Fruit fly (Drosophila melanogaster) whole organism, embryonic: Measurements from ENCODE around the gene mav.

Experiments
- Adf1 ChIP-seq: fragments of 200-800 bp; sonication (Bioruptor generic); IDR thresholded peaks from 2 replicates; pipeline ENCODE4 v1.3.6; 2022; ENCODE audit warnings: missing biosample characterization, missing genetic modification characterization
- B-H1 ChIP-seq: fragments of 200-800 bp; sonication (Bioruptor generic); IDR thresholded peaks from 3 replicates; pipeline ENCODE4 v1.3.6; 2022; ENCODE audit warnings: missing biosample characterization, missing genetic modification characterization
- CG10366 ChIP-seq: fragments of 200-800 bp; sonication (Bioruptor generic); IDR thresholded peaks from 2 replicates; pipeline ENCODE4 v1.3.6; 2022; ENCODE audit warnings: missing biosample characterization, missing genetic modification characterization
- CG10431 ChIP-seq: fragments of 200-800 bp; sonication (Bioruptor generic); optimal IDR thresholded peaks from 3 replicates; lab custom pipeline; 2018; ENCODE audit warnings: missing biosample characterization, mild to moderate bottlenecking, missing genetic modification characterization
- CG10959 ChIP-seq: fragments of 200-800 bp; sonication (Bioruptor generic); IDR thresholded peaks from 2 replicates; pipeline ENCODE4 v1.3.6; 2022; ENCODE audit warnings: missing biosample characterization, missing genetic modification characterization
- CG11504 ChIP-seq: fragments of 200-800 bp; sonication (Bioruptor generic); optimal IDR thresholded peaks from 3 replicates; lab custom pipeline; 2019; ENCODE audit warnings: missing biosample characterization, mild to moderate bottlenecking, missing genetic modification characterization, moderate library complexity
- CG1233 ChIP-seq: fragments of 200-800 bp; sonication (Bioruptor generic); optimal IDR thresholded peaks from 4 replicates; lab custom pipeline; 2018; ENCODE audit warnings: missing biosample characterization, mild to moderate bottlenecking, missing genetic modification characterization
- CG12769 ChIP-seq: fragments of 200-800 bp; sonication (Bioruptor generic); optimal IDR thresholded peaks from 2 replicates; lab custom pipeline; 2019; ENCODE audit warnings: missing biosample characterization, mild to moderate bottlenecking, missing genetic modification characterization, moderate library complexity
- CG13624 ChIP-seq: fragments of 200-800 bp; sonication (Bioruptor generic); optimal IDR thresholded peaks from 2 replicates; lab custom pipeline; 2016; ENCODE audit warnings: missing biosample characterization, missing genetic modification characterization
- CG17186 ChIP-seq: fragments of 200-800 bp; sonication (Bioruptor generic); optimal IDR thresholded peaks from 3 replicates; lab custom pipeline; 2017; ENCODE audit warnings: missing biosample characterization, missing genetic modification reagents, missing genetic modification characterization
- CG17912 ChIP-seq: fragments of 200-800 bp; sonication (Bioruptor generic); optimal IDR thresholded peaks from 2 replicates; lab custom pipeline; 2018; ENCODE audit warnings: missing biosample characterization, mild to moderate bottlenecking, missing genetic modification characterization
- CG31365 ChIP-seq: fragments of 200-800 bp; sonication (Bioruptor generic); optimal IDR thresholded peaks from 2 replicates; lab custom pipeline; 2018; ENCODE audit warnings: missing biosample characterization, mild to moderate bottlenecking, missing genetic modification characterization
- CG34224 ChIP-seq: fragments of 200-800 bp; sonication (Bioruptor generic); IDR thresholded peaks from 3 replicates; pipeline ENCODE4 v1.3.6; 2022; ENCODE audit warnings: missing biosample characterization, missing genetic modification characterization; ENCODE audit not compliant: partially characterized antibody
- CG4707 ChIP-seq: fragments of 200-800 bp; sonication (Bioruptor generic); optimal IDR thresholded peaks from 2 replicates; lab custom pipeline; 2018; ENCODE audit warnings: missing biosample characterization, mild to moderate bottlenecking, missing genetic modification characterization, moderate library complexity
- CG7372 ChIP-seq: fragments of 200-800 bp; sonication (Bioruptor generic); IDR thresholded peaks from 2 replicates; pipeline ENCODE4 v1.3.6; 2022; ENCODE audit warnings: missing biosample characterization, missing genetic modification characterization
- CTCF ChIP-seq: fragments of 200-800 bp; sonication (Bioruptor generic); optimal IDR thresholded peaks from 2 replicates; lab custom pipeline; 2017; ENCODE audit warnings: missing biosample characterization, mild to moderate bottlenecking, missing genetic modification characterization, moderate library complexity
- CkIIα-i1 ChIP-seq: fragments of 200-800 bp; sonication (Bioruptor generic); IDR thresholded peaks from 2 replicates; pipeline ENCODE4 v1.3.6; 2022; ENCODE audit warnings: missing biosample characterization, missing genetic modification characterization
- Dbx ChIP-seq: fragments of 200-800 bp; sonication (Bioruptor generic); IDR thresholded peaks from 3 replicates; pipeline ENCODE4 v1.3.6; 2022; ENCODE audit warnings: missing biosample characterization, missing genetic modification characterization
- Dfd ChIP-seq, 2 experiments: fragments of >200 bp; optimal IDR thresholded peaks; 2 replicates each; lab custom pipeline; 2017; ENCODE audit warnings: missing biosample characterization in 2 of 2, missing genetic modification characterization in 2 of 2
- Drgx ChIP-seq: fragments of 200-800 bp; sonication (Bioruptor generic); IDR thresholded peaks from 2 replicates; pipeline ENCODE4 v1.3.6; 2022; ENCODE audit warnings: missing biosample characterization, missing genetic modification characterization
- ERR ChIP-seq: fragments of 200-800 bp; sonication (Bioruptor generic); optimal IDR thresholded peaks from 2 replicates; lab custom pipeline; 2016; ENCODE audit warnings: missing biosample characterization, missing genetic modification characterization
- Ets97D ChIP-seq: fragments of 200-800 bp; sonication (Bioruptor generic); optimal IDR thresholded peaks from 3 replicates; lab custom pipeline; 2016; ENCODE audit warnings: missing biosample characterization, missing genetic modification characterization
- HLHmδ ChIP-seq: fragments of 200-800 bp; sonication (Bioruptor generic); optimal IDR thresholded peaks from 2 replicates; lab custom pipeline; 2018; ENCODE audit warnings: missing biosample characterization, mild to moderate bottlenecking, missing genetic modification characterization, moderate library complexity
- HmgD ChIP-seq: fragments of 200-800 bp; sonication (Bioruptor generic); optimal IDR thresholded peaks from 3 replicates; lab custom pipeline; 2016; ENCODE audit warnings: missing biosample characterization, missing genetic modification characterization
- Lpt ChIP-seq: fragments of >200 bp; optimal IDR thresholded peaks from 2 replicates; lab custom pipeline; 2018; ENCODE audit warnings: missing biosample characterization, missing genetic modification characterization
- Vsx1 ChIP-seq: fragments of 200-800 bp; sonication (Bioruptor generic); optimal IDR thresholded peaks from 2 replicates; lab custom pipeline; 2017; ENCODE audit warnings: missing biosample characterization, mild to moderate bottlenecking, missing genetic modification characterization, missing genetic modification reagents
- al ChIP-seq: fragments of 200-800 bp; sonication (Bioruptor generic); IDR thresholded peaks from 2 replicates; pipeline ENCODE4 v1.3.6; 2022; ENCODE audit warnings: missing biosample characterization, missing genetic modification characterization
- cad ChIP-seq: fragments of >200 bp; optimal IDR thresholded peaks from 2 replicates; lab custom pipeline; 2017; ENCODE audit warnings: missing biosample characterization, missing genetic modification characterization
- crc ChIP-seq: fragments of 200-800 bp; sonication (Bioruptor generic); optimal IDR thresholded peaks from 2 replicates; lab custom pipeline; 2016; ENCODE audit warnings: missing biosample characterization, missing genetic modification characterization
- dpn ChIP-seq, 2 experiments: fragments of 200-800 bp; sonication (Bioruptor generic); optimal IDR thresholded peaks; 3 replicates each; lab custom pipeline; 2016; ENCODE audit warnings: missing biosample characterization in 2 of 2, missing genetic modification characterization in 2 of 2
- emc ChIP-seq: fragments of 200-800 bp; sonication (Bioruptor generic); optimal IDR thresholded peaks from 2 replicates; lab custom pipeline; 2016; ENCODE audit warnings: missing biosample characterization, missing genetic modification characterization
- en ChIP-seq: fragments of 200-800 bp; sonication (Bioruptor generic); optimal IDR thresholded peaks from 2 replicates; lab custom pipeline; 2016; ENCODE audit warnings: missing biosample characterization, missing genetic modification characterization
- eve ChIP-seq, 2 experiments: fragments of >200 bp; optimal IDR thresholded peaks; 2 replicates each; lab custom pipeline; 2017; ENCODE audit warnings: missing biosample characterization in 2 of 2, missing genetic modification characterization in 2 of 2
- fru ChIP-seq: fragments of >200 bp; optimal IDR thresholded peaks from 2 replicates; lab custom pipeline; 2017
- hb ChIP-seq: fragments of 200-800 bp; sonication (Bioruptor generic); IDR thresholded peaks from 3 replicates; pipeline ENCODE4 v1.3.6; 2022; ENCODE audit warnings: missing biosample characterization, missing genetic modification characterization; ENCODE audit not compliant: partially characterized antibody
- hbn ChIP-seq: fragments of 200-800 bp; sonication (Bioruptor generic); IDR thresholded peaks from 2 replicates; pipeline ENCODE4 v1.3.6; 2022; ENCODE audit warnings: missing biosample characterization, missing genetic modification characterization; ENCODE audit not compliant: partially characterized antibody
- jumu ChIP-seq: fragments of 200-800 bp; sonication (Bioruptor generic); optimal IDR thresholded peaks from 3 replicates; lab custom pipeline; 2016; ENCODE audit warnings: missing biosample characterization, missing genetic modification characterization
- klu ChIP-seq: fragments of 200-800 bp; sonication (Bioruptor generic); IDR thresholded peaks from 2 replicates; pipeline ENCODE4 v1.3.6; 2022; ENCODE audit warnings: missing biosample characterization, missing genetic modification characterization
- nerfin-1 ChIP-seq: fragments of 200-800 bp; sonication (Bioruptor generic); optimal IDR thresholded peaks from 3 replicates; lab custom pipeline; 2019; ENCODE audit warnings: missing biosample characterization, mild to moderate bottlenecking, missing genetic modification characterization, moderate library complexity
- onecut ChIP-seq: fragments of 200-800 bp; sonication (Bioruptor generic); IDR thresholded peaks from 2 replicates; pipeline ENCODE4 v1.3.6; 2022; ENCODE audit warnings: missing biosample characterization, missing genetic modification characterization
- org-1 ChIP-seq: fragments of 200-800 bp; sonication (Bioruptor generic); optimal IDR thresholded peaks from 2 replicates; lab custom pipeline; 2017; ENCODE audit warnings: missing biosample characterization, missing genetic modification characterization
- pan ChIP-seq, 4 experiments: fragments of >200 bp in 3 of 4; fragments of 200-800 bp in 1 of 4; sonication (Bioruptor generic) in 1 of 4; optimal IDR thresholded peaks in 3 of 4; IDR thresholded peaks in 1 of 4; 2 replicates each; pipeline versions ENCODE4 v1.3.6 to Lab custom; 2017 to 2022; ENCODE audit warnings: missing biosample characterization in 2 of 4, missing genetic modification characterization in 2 of 4, mixed read lengths in 1 of 4
- peb ChIP-seq: fragments of 200-800 bp; sonication (Bioruptor generic); IDR thresholded peaks from 2 replicates; pipeline ENCODE4 v1.3.6; 2022; ENCODE audit warnings: missing biosample characterization, missing genetic modification characterization
- phol ChIP-seq: fragments of 200-800 bp; sonication (Bioruptor generic); optimal IDR thresholded peaks from 3 replicates; lab custom pipeline; 2018; ENCODE audit warnings: missing biosample characterization, mild to moderate bottlenecking, missing genetic modification characterization, moderate library complexity
- ranshi ChIP-seq: fragments of 200-800 bp; sonication (Bioruptor generic); IDR thresholded peaks from 2 replicates; pipeline ENCODE4 v1.3.6; 2022; ENCODE audit warnings: missing biosample characterization, missing genetic modification characterization
- sqz ChIP-seq: fragments of 200-800 bp; sonication (Bioruptor generic); optimal IDR thresholded peaks from 3 replicates; lab custom pipeline; 2018; ENCODE audit warnings: missing biosample characterization, mild to moderate bottlenecking, missing genetic modification characterization
- sr ChIP-seq: fragments of 200-800 bp; sonication (Bioruptor generic); IDR thresholded peaks from 3 replicates; pipeline ENCODE4 v1.3.6; 2022; ENCODE audit warnings: missing biosample characterization, missing genetic modification characterization
- wek ChIP-seq: fragments of 200-800 bp; sonication (Bioruptor generic); optimal IDR thresholded peaks from 3 replicates; lab custom pipeline; 2018; ENCODE audit warnings: missing biosample characterization, mild to moderate bottlenecking, missing genetic modification characterization, moderate library complexity
- z ChIP-seq: fragments of 200-800 bp; sonication (Bioruptor generic); IDR thresholded peaks from 3 replicates; pipeline ENCODE4 v1.3.6; 2022; ENCODE audit warnings: missing biosample characterization, missing genetic modification characterization

mav gene

DNA sequence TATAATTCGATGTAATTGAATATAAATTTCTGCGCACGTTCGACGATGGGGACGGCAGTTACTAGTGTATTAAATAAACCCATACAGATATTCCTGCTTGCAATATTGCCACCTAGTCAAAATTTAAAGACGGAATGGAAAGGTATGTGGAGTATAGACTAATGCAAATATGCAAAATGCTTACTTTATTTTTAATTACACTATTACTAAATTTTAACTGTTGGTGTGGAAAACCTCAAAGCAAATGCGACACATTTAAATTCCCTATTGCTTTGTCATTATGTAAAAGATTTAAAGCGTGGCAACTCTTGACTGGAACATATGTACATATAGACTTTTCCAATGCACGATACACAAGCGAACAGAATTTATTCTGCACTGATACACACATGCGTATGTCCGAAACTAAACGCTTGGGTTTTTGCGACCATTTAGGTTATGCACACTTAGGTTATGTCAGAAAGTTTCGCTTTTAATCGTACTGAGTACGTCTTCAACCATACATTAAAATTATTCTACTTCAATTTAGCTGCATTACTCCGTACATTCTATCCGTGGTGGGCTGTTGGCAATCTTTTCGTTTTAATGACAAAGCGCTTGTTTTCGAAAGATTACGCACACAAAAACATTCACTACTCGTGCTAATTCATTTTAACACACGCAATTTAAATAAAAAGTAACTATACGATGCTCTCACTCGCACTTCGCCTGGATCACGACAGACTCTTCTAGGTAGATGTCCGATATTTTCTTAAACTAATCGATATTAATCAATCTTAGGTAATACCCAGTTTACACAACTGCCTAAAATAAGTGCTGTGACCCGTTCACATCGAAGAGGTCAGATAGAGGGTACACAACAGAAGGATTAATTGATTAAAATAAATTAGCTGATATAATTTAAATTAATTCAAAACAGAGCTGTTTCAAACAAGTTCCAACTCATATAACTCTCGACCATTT lies 34.3 kb upstream of the mav start, which contains the start of gene gw (continued):
- TF ChIP-seq CG10366 (GFP tag; lab: Robert Waterston, UW) (no peak; the same call in 1 of the 2 replicates), CG10431 (GFP tag; lab: Kevin White, UChicago) (peak; percentile 61), hb (peak; percentile 53; the same call in 1 of the 3 replicates), sr (GFP tag; lab: Robert Waterston, UW) (no peak), z (GFP tag; lab: Robert Waterston, UW) (no peak), cad (GFP tag; lab: Kevin White, UChicago) (no peak), wek (GFP tag; lab: Kevin White, UChicago) (peak; percentile 72), HLHmδ (GFP tag; lab: Kevin White, UChicago) (no peak), CG34224 (GFP tag; lab: Robert Waterston, UW) (peak; percentile 20; the same call in 1 of the 3 replicates), ERR (GFP tag; lab: Kevin White, UChicago) (peak; percentile 92), Adf1 (GFP tag; lab: Robert Waterston, UW) (peak; percentile 32; the same call in 1 of the 2 replicates), hbn (GFP tag; lab: Robert Waterston, UW) (no peak; the same call in 1 of the 2 replicates), onecut (GFP tag; lab: Robert Waterston, UW) (peak; percentile 59), nerfin-1 (tag; lab: Kevin White, UChicago) (peak; percentile 64), crc (GFP tag; lab: Kevin White, UChicago) (peak; percentile 63), CG17186 (peak; percentile 34), eve (GFP tag; optimal IDR thresholded peaks at IDR 0.05; lab: Kevin White, UChicago) (peak in 1 of 2 experiments; percentile 92), ranshi (GFP tag; lab: Robert Waterston, UW) (no peak; the same call in 1 of the 2 replicates), CG17912 (peak; percentile 22), emc (peak; percentile 62), CG4707 (GFP tag; lab: Kevin White, UChicago) (peak; percentile 31), CG10959 (no peak), Drgx (no peak), dpn (GFP tag; optimal IDR thresholded peaks at IDR 0.05; lab: Kevin White, UChicago) (peak; percentile 74 to 78), peb (peak; percentile 43), en (GFP tag; lab: Kevin White, UChicago) (peak; percentile 67), jumu (GFP tag; lab: Kevin White, UChicago) (peak; percentile 63), CG31365 (tag; lab: Kevin White, UChicago) (no peak), Ets97D (GFP tag; lab: Kevin White, UChicago) (peak; percentile 47), Dfd (GFP tag; optimal IDR thresholded peaks at IDR 0.05; lab: Kevin White, UChicago) (peak in 1 of 2 experiments; percentile 58), al (GFP tag; lab: Robert Waterston, UW) (no peak), pan (optimal IDR thresholded peaks at IDR 0.05; lab: Kevin White, UChicago) (no peak), pan (GFP tag; optimal IDR thresholded peaks at IDR 0.05 in 1 of 2, IDR thresholded peaks at IDR 0.05 in 1 of 2) (peak in 1 of 2 experiments; percentile 80), B-H1 (GFP tag; lab: Robert Waterston, UW) (peak; percentile 42; the same call in 1 of the 3 replicates), CkIIα-i1 (GFP tag; lab: Robert Waterston, UW) (no peak), CG12769 (peak; percentile 85), Lpt (GFP tag; lab: Kevin White, UChicago) (no peak), Vsx1 (GFP tag; lab: Kevin White, UChicago) (peak; percentile 53), CG13624 (GFP tag; lab: Kevin White, UChicago) (peak; percentile 73), sqz (GFP tag; lab: Kevin White, UChicago) (no peak), CG1233 (GFP tag; lab: Kevin White, UChicago) (peak; percentile 85), phol (tag; lab: Kevin White, UChicago) (peak; percentile 74), CTCF (peak; percentile 40), fru (no peak), CG11504 (no peak), Dbx (GFP tag; lab: Robert Waterston, UW) (peak; percentile 65; the same call in 2 of the 3 replicates), CG7372 (no peak; the same call in 1 of the 2 replicates), klu (GFP tag; lab: Robert Waterston, UW) (no peak), HmgD (GFP tag; lab: Kevin White, UChicago) (peak; percentile 1), org-1 (GFP tag; lab: Kevin White, UChicago) (no peak)
